Worm (Caenorhabditis elegans) whole organism, young adult: ENCODE results near the gene Y32B12B.2.

Experiments used
- atf-7 ChIP-seq: sonication (generic microtip); optimal IDR thresholded peaks from 2 replicates; lab custom pipeline; 2017; ENCODE audit warnings: mild to moderate bottlenecking, missing genetic modification characterization, missing compliant biosample characterization
- cebp-2 ChIP-seq: fragments of 200-800 bp; sonication (Bioruptor generic); IDR thresholded peaks from 2 replicates; pipeline ENCODE4 v1.3.6; 2022; ENCODE audit warnings: missing genetic modification characterization, missing compliant biosample characterization
- ceh-58 ChIP-seq: fragments of 200-800 bp; sonication (Bioruptor generic); IDR thresholded peaks from 2 replicates; pipeline ENCODE4 v1.3.6; 2022; ENCODE audit warnings: missing genetic modification characterization, missing compliant biosample characterization
- dpl-1 ChIP-seq: fragments of 150-350 bp; optimal IDR thresholded peaks from 2 replicates; lab custom pipeline; 2014; ENCODE audit warnings: missing biosample characterization, missing genetic modification reagents, missing genetic modification characterization
- nhr-120 ChIP-seq: fragments of 200-800 bp; sonication (Bioruptor generic); IDR thresholded peaks from 2 replicates; pipeline ENCODE4 v1.3.6; 2022; ENCODE audit warnings: missing genetic modification characterization, missing compliant biosample characterization
- pha-4 ChIP-seq: fragments of 150-350 bp; sonication (generic microtip); optimal IDR thresholded peaks from 2 replicates; lab custom pipeline; 2014; ENCODE audit warnings: missing biosample characterization, missing genetic modification reagents, missing genetic modification characterization
- repo-1 ChIP-seq: sonication (generic microtip); optimal IDR thresholded peaks from 2 replicates; lab custom pipeline; 2017; ENCODE audit warnings: mild to moderate bottlenecking, missing genetic modification characterization, missing compliant biosample characterization
- tlf-1 ChIP-seq: fragments of 200-800 bp; sonication (Bioruptor generic); optimal IDR thresholded peaks from 2 replicates; lab custom pipeline; 2018; ENCODE audit warnings: mild to moderate bottlenecking, missing genetic modification characterization, missing compliant biosample characterization
- ztf-22 ChIP-seq: fragments of 200-800 bp; sonication (Bioruptor generic); optimal IDR thresholded peaks from 2 replicates; lab custom pipeline; 2018; ENCODE audit warnings: mild to moderate bottlenecking, missing genetic modification characterization, moderate library complexity, missing compliant biosample characterization

ce11 chrV:16522242-16522641 lies 16.0 kb upstream of the Y32B12B.2 start, which contains the start of gene srw-34:
- TF ChIP-seq ztf-22 (no peak), nhr-120 (GFP tag; lab: Robert Waterston, UW) (no peak), cebp-2 (GFP tag; lab: Robert Waterston, UW) (no peak), repo-1 (tag; lab: Kevin White, UChicago) (no peak), tlf-1 (GFP tag; lab: Kevin White, UChicago) (no peak), ceh-58 (GFP tag; lab: Robert Waterston, UW) (no peak), pha-4 (no peak), dpl-1 (GFP tag; lab: Kevin White, UChicago) (no peak), atf-7 (no peak)
